Fruit fly (Drosophila melanogaster) whole organism: ENCODE measurements around the gene GABA-B-R2.

ENCODE experiments used
- CG8478 ChIP-seq: fragments of >200 bp; optimal IDR thresholded peaks from 2 replicates; lab custom pipeline; 2018; ENCODE audit warnings: inconsistent platforms
- Dll ChIP-seq: fragments of >200 bp; optimal IDR thresholded peaks from 2 replicates; lab custom pipeline; 2017
- EcR ChIP-seq, 2 experiments: fragments of >200 bp; optimal IDR thresholded peaks; 2 replicates each; lab custom pipeline; 2017; ENCODE audit warnings: missing biosample characterization in 2 of 2, missing genetic modification characterization in 2 of 2, missing genetic modification reagents in 2 of 2
- pan ChIP-seq: fragments of >200 bp; optimal IDR thresholded peaks from 2 replicates; lab custom pipeline; 2017
- psq ChIP-seq: fragments of >200 bp; optimal IDR thresholded peaks from 2 replicates; lab custom pipeline; 2017
- usp ChIP-seq: fragments of >200 bp; optimal IDR thresholded peaks from 2 replicates; lab custom pipeline; 2017; ENCODE audit warnings: missing biosample characterization, missing genetic modification characterization, mixed read lengths

The GABA-B-R2 gene

DNA sequence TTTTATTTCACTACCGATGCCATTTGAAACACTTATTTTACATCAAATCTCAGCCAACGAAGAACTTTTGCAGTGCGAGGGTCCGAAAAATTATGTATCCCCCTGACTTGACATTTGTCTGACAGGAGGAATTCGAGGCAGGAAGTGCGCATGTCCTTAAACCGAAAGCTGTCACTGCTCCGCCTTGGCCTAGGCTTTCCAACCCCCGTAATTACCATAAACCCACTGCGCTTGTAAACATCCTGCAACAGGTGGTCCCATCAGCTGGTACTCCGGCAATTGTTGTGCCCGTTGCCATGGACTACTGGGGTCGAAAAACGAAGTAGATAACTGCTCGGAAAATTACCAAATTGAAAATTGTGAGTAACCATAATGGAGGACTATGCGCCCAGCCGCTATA lies at the start of gene GABA-B-R2, which contains the start of gene CG6800:
Gene GABA-B-R2 (minus strand): TSS at position 75 of the 400 bp plus-strand sequence.
Gene CG6800 (plus strand): TSS at position 373 of the 400 bp plus-strand sequence.
- no peak for TF ChIP-seq psq
- no peak for TF ChIP-seq EcR (GFP tag; optimal IDR thresholded peaks at IDR 0.05; lab: Kevin White, UChicago)
- no peak for TF ChIP-seq Dll (lab: Kevin White, UChicago)
- no peak for TF ChIP-seq usp (GFP tag; lab: Kevin White, UChicago)
- no peak for TF ChIP-seq CG8478 (lab: Kevin White, UChicago)
- no peak for TF ChIP-seq pan (lab: Kevin White, UChicago)

DNA sequence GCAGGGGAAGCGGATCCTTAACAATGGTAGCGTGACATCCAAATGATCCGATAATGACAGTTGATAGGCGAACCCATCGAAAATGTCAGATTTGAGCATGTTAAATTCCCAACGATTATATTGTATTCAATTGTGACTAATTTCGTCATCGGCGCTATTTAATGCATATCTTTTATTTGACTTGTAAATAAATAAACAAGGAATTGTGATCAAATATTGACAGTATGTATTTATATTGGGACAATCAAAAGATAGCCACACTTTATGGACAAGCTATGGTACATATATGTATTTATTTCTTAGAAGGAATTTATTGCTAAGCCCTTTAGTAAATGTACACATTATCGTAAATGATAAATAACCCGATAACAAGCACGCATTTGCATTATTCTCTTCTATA lies 49.5 kb upstream of the GABA-B-R2 start:
- no peak for TF ChIP-seq psq
- no peak for TF ChIP-seq usp (GFP tag; lab: Kevin White, UChicago)
- no peak for TF ChIP-seq pan (lab: Kevin White, UChicago)
- TF ChIP-seq EcR (GFP tag; optimal IDR thresholded peaks at IDR 0.05; lab: Kevin White, UChicago) = no peak
- no peak for TF ChIP-seq Dll (lab: Kevin White, UChicago)
- TF ChIP-seq CG8478 (lab: Kevin White, UChicago) = no peak

DNA sequence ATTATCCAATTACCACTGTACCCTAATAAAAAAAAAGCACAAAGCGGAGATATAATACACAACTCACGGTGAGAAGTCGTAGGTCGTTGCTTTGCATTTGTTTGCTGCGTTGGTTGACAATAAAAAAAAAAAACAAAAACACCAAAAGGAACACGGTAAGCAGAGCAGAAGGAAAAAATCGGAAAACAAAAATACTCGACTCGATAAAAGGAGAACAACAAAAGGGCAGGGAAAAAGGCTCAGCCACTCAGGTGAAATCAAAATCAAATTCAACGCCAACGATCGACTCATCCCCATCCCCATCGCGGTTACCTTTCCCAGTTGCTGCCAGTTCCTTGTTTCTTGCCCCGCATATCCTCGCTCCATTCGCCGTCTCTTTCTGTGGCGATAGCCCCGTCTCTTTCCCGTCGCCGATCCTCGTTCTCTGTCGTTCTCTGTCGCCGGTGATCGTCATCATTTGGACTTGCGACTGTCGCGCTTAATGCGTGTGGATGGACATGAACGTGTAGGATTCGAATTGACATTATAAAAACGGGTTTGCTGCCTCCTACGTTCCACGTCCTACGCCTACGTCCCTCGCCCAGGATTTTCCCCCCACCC lies 48.9 kb upstream of the GABA-B-R2 start:
- TF ChIP-seq psq (no peak), Dll (lab: Kevin White, UChicago) (no peak), CG8478 (lab: Kevin White, UChicago) (no peak), pan (lab: Kevin White, UChicago) (no peak), usp (GFP tag; lab: Kevin White, UChicago) (no peak), EcR (GFP tag; optimal IDR thresholded peaks at IDR 0.05; lab: Kevin White, UChicago) (no peak)

DNA sequence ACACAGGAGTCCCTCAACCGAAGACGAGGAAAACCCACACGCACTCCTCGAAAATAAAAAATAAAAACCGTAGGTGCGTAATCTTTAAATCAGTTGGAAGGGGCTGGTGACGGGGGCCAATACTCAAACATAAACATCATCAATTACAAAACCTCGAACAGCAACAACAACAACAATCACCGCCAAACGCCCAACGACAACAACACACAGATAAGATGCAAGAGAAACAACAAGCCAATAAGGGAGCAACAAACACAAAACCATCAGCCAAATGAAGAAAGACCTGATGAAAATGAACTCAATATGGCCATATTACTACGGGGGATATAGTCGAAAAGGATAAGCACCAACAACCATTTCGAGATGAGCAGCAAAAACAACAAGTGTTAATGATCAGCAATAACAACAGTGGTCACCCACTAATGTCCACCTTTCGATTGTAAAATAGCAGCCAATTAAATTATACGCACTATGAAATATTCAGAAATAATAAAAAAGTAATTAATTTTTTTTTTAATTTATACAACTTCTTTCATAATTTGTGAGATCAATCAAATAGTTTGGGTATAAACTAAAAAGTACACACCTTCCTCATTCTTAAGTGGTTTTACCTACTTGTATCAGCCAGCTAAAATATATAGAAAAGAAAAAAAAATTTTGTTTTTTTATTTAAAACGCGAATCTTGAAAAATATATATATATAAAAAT lies 48.2 kb upstream of the GABA-B-R2 start:
- no peak for TF ChIP-seq CG8478 (lab: Kevin White, UChicago)
- no peak for TF ChIP-seq usp (GFP tag; lab: Kevin White, UChicago)
- TF ChIP-seq EcR (GFP tag; optimal IDR thresholded peaks at IDR 0.05; lab: Kevin White, UChicago) = no peak
- TF ChIP-seq psq = no peak
- no peak for TF ChIP-seq Dll (lab: Kevin White, UChicago)
- TF ChIP-seq pan (lab: Kevin White, UChicago) = no peak

DNA sequence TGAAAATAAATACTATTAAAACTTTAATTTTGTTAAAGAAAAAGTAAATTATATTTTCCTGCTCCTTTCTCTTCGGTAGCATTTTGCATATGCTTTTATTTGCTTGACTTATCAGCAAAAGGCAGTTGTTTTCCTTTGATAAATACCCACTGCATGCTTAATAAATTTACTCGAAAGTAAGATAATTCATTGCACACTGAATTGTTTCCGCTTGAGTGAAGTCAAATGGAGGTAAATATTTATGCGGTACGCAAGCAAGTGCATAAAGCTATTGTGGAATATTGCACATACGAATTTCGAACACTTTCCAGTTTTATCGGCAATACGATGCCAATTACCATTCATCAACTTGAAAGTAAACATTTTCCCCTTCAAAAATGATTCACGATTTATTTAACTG lies 47.4 kb upstream of the GABA-B-R2 start:
- TF ChIP-seq pan (lab: Kevin White, UChicago) = no peak
- no peak for TF ChIP-seq EcR (GFP tag; optimal IDR thresholded peaks at IDR 0.05; lab: Kevin White, UChicago)
- TF ChIP-seq usp (GFP tag; lab: Kevin White, UChicago) = no peak
- no peak for TF ChIP-seq Dll (lab: Kevin White, UChicago)
- no peak for TF ChIP-seq CG8478 (lab: Kevin White, UChicago)
- TF ChIP-seq psq = no peak

DNA sequence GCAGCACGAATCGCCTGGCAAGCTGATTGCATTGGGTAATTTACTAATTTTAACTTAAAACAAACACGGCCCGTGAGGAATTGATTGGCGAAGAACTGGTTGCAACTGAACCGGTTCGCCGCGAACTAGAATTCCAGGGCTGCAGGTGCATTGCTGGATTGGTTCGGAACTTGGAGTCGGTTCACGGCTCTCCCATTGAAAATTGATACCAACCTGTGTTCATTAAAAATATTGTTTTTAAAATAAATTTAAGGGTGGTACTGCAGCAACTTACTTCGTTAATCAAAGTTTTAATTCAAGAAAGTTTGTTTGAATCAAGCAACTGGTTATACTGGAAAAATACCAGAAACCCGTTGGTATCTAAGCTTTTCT lies 46.9 kb upstream of the GABA-B-R2 start, which contains the start of gene CASK:
Gene CASK (minus strand): TSS at position 113 of the 372 bp plus-strand sequence.
- TF ChIP-seq Dll (lab: Kevin White, UChicago) (no peak), CG8478 (lab: Kevin White, UChicago) (no peak), EcR (GFP tag; optimal IDR thresholded peaks at IDR 0.05; lab: Kevin White, UChicago) (no peak), usp (GFP tag; lab: Kevin White, UChicago) (no peak), psq (no peak), pan (lab: Kevin White, UChicago) (no peak)

DNA sequence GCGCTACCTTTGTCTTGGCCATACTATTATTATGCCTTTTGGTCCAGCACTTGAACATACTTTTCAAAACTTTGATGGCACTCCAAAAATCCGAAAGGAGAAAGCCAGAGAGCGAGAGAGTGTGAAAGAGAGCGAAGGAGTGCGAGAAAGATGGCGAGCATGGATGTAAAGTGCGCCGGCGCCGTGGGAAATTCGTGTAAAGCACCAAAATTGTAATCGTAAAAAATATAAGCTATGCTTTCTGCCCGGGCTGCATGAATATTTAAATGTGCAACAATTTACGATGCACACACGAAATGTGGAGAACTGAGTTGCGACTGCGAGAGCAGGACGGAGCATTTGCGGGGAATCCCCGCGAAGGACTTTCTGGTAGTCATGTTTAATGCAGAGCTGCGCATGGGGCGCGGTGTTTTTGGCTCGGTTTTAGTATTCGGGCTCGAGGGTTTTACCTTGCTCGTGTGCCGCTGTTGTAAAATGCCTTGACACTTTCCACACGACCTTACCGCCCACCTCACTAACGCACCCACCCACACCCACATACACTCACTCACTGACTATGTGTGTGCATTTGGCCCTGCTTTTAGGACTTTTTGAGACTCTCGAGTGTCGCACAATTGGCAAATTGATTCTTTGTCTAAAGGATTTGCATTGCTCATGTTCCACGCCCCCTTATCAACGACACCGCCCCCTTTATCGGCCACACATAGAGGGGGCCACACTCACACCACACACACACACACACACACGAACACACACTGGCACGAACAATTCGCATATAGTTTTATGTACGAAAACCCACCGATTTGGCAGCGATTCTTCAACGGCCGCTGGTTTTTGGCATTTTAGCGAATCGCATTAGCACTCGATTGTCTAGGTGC lies 46.3 kb upstream of the GABA-B-R2 start:
- no peak for TF ChIP-seq pan (lab: Kevin White, UChicago)

DNA sequence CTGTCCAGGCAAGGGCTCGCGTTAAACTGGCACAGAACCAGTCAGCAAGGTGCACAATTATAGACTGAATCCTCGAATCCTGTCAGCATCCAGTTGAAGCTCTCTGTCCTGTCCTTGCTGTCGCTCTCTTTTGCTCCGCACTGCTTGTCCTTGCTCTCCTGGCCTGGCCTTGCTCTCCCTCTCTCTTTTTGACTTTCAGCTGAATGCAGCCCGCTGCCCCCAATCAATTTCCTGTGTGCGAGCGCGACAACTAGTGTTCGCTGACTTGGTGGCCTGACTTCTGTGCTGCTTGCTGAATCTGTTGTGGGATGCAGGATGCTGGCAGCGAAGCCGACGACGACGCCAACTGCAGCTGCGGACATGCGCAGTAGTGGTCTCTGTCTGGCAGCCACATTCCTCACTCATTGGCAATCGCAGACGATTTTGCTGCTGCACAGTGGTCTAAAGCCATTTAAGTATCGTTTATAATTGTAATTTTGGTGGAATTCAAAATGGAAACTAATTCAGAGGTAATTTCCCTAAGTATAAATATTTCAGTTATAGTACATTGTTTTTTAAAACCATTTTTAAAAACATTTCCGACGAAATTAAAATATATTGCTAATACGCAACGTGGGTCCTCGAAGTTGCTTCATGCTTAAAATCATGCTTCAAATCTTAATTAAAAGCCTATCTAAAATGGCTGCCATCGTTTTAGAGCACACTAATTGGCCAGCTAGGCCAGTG lies 33.1 kb upstream of the GABA-B-R2 start:
- TF ChIP-seq EcR (GFP tag; optimal IDR thresholded peaks at IDR 0.05; lab: Kevin White, UChicago) = no peak
- no peak for TF ChIP-seq psq
- no peak for TF ChIP-seq usp (GFP tag; lab: Kevin White, UChicago)
- TF ChIP-seq pan (lab: Kevin White, UChicago) = no peak
- TF ChIP-seq Dll (lab: Kevin White, UChicago) = no peak
- TF ChIP-seq CG8478 (lab: Kevin White, UChicago) = no peak

DNA sequence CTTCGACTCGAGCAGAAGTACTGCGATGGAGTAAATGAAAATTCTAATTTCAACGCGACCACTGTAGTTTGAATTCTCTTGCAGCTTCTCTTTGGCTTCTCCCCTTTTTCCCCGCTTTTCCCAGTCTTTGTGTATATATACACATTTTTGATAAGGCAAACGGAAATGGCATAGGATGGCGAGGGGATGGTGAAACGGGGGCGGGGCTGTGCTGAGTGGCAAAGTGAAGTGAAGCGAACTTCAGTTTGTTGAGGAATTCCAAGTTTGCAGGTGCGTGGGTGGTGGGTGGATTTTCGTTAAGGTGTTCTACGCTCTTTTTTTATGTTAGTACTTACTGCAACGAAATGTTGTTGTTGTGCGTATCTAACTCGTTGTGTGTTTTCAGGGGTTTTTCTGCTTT lies 31.6 kb upstream of the GABA-B-R2 start:
- TF ChIP-seq psq (no peak), usp (GFP tag; lab: Kevin White, UChicago) (no peak), pan (lab: Kevin White, UChicago) (no peak), Dll (lab: Kevin White, UChicago) (no peak), EcR (GFP tag; optimal IDR thresholded peaks at IDR 0.05; lab: Kevin White, UChicago) (no peak), CG8478 (lab: Kevin White, UChicago) (no peak)

DNA sequence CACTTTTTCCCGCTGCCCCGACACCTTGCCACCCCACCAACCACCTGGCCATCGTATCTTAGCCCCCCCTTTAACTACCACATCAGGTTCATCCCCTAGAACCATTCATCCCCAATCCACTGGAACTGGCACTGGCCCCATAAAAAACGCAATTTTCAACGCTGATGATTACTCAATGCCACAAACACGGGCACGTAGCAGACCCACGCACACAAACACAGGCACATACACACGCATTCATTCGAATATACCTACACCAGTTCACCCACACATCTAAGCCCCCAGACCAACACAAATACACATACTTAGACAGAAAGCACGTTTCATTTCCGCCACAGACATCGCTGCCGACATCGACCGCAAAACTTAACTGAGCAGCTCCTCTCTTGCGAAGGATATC lies 18.1 kb upstream of the GABA-B-R2 start:
- TF ChIP-seq psq (no peak), usp (GFP tag; lab: Kevin White, UChicago) (no peak), EcR (GFP tag; optimal IDR thresholded peaks at IDR 0.05; lab: Kevin White, UChicago) (no peak), pan (lab: Kevin White, UChicago) (no peak), CG8478 (lab: Kevin White, UChicago) (no peak), Dll (lab: Kevin White, UChicago) (no peak)
